Fruit fly (Drosophila melanogaster): ENCODE measurements around the gene CG34136.

- TF ChIP-seq CTCF (optimal IDR thresholded peaks at IDR 0.05) (no peak), CG8478 (optimal IDR thresholded peaks at IDR 0.05) (no peak)
Measured at dm6 chr2L:21077849-21078248, 18.9 kb upstream of the CG34136 start.
